Worm (Caenorhabditis elegans) whole organism, early embryonic: ENCODE results near the gene cyn-17.

ENCODE experiments used
- aly-1 ChIP-seq: sonication (generic microtip); optimal IDR thresholded peaks from 2 replicates; lab custom pipeline; 2016; ENCODE audit warnings: missing genetic modification characterization, missing compliant biosample characterization
- ama-1 ChIP-seq: fragments of 150-350 bp; optimal IDR thresholded peaks from 2 replicates; lab custom pipeline; 2014
- ceh-36 ChIP-seq: sonication (generic microtip); optimal IDR thresholded peaks from 2 replicates; lab custom pipeline; 2016; ENCODE audit warnings: missing genetic modification characterization, inconsistent platforms, missing compliant biosample characterization
- ets-7 ChIP-seq: sonication (generic microtip); optimal IDR thresholded peaks from 2 replicates; lab custom pipeline; 2016; ENCODE audit warnings: missing genotype, missing genetic modification characterization, missing compliant biosample characterization
- hmg-4 ChIP-seq: fragments of 200-800 bp; sonication (Bioruptor generic); optimal IDR thresholded peaks from 2 replicates; lab custom pipeline; 2018; ENCODE audit warnings: mild to moderate bottlenecking, missing genetic modification characterization, missing compliant biosample characterization
- hnd-1 ChIP-seq: sonication (generic microtip); optimal IDR thresholded peaks from 2 replicates; lab custom pipeline; 2016; ENCODE audit warnings: missing genetic modification characterization, missing compliant biosample characterization
- tbx-11 ChIP-seq: fragments of 200-800 bp; sonication (Bioruptor generic); IDR thresholded peaks from 2 replicates; pipeline ENCODE4 v1.3.6; 2022; ENCODE audit warnings: missing genetic modification characterization, missing compliant biosample characterization
- tbx-37 ChIP-seq: fragments of 200-800 bp; sonication (Bioruptor generic); conservative IDR thresholded peaks from 2 replicates; pipeline ENCODE4 v1.3.6; 2022; ENCODE audit warnings: missing genetic modification reagents, missing genetic modification characterization, missing compliant biosample characterization

ce11 chrV:5833531-5833930 is 34.1 kb downstream of the cyn-17 start, which contains the start of gene srh-76:
- no peak for TF ChIP-seq ama-1 (lab: Kevin White, UChicago)
- no peak for TF ChIP-seq tbx-11
- no peak for TF ChIP-seq hnd-1 (tag; lab: Kevin White, UChicago)
- no peak for TF ChIP-seq hmg-4 (GFP tag; lab: Kevin White, UChicago)
- TF ChIP-seq ets-7 (tag; lab: Kevin White, UChicago): no peak
- TF ChIP-seq ceh-36 (tag; lab: Kevin White, UChicago): no peak
- no peak for TF ChIP-seq tbx-37 (GFP tag; lab: Robert Waterston, UW)
- no peak for TF ChIP-seq aly-1 (tag; lab: Kevin White, UChicago)
